Worm (Caenorhabditis elegans): Measurements from ENCODE around the gene W03C9.1.

Gene W03C9.1

DNA sequence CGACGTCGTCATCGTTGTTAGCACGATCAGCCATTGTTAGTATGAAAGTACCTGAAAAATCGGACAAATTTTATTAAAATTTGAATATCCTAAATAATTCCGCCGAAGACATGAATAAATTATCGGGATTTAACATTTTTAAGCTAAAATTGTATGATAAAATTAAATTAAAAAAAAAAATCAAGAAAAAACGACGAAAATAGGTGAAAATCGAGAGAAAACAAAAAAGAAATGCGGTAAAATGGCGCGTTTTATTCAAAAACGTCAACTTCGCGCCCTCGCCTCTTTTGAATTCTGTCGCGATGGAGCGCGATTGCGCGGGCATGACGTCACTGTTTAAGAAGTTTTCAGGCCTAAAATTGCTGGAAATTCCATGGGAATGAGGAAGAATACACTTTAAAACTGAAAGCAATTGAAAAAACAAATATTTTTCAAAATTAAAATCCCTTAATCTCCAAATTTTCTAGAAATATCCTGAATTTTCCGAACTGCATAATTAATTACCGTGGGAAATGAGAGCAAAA, 44.7 kb upstream of the W03C9.1 start, which contains the start of gene mcm-2 (continued):
- TF ChIP-seq him-1 (tag; optimal IDR thresholded peaks at IDR 0.05), result no peak
- TF ChIP-seq C17E4.6 (GFP tag; IDR thresholded peaks at IDR 0.05), result peak; percentile 90

DNA sequence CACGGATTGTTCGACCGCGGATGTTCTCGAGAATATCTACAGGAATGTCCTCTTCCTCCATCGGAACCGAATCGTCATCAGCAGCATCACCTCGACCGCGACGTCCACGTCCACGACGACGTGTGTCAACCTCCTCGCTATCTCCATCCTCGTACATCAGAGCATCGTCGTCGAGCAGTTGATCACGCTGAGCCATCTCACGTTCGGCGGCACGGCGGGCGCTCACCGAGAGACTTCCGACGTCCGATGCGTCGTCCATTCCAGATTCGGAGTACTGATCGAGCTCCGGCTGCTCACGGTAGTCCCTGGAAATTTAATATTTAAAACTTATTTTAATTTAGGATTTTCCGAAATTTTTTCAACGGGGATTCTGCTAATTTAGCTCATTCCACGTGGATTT, 44.1 kb upstream of the W03C9.1 start:
- no peak for TF ChIP-seq nhr-80 (tag; optimal IDR thresholded peaks at IDR 0.05)
- TF ChIP-seq F22D6.2 (tag; optimal IDR thresholded peaks at IDR 0.05), result no peak
- TF ChIP-seq zfh-2 (GFP tag; conservative IDR thresholded peaks at IDR 0.05), result peak; percentile 78
- TF ChIP-seq egrh-3 (GFP tag; IDR thresholded peaks at IDR 0.05), result peak; percentile 51; the same call in 1 of the 2 replicates
- TF ChIP-seq bed-1 (GFP tag; IDR thresholded peaks at IDR 0.05), result no peak
- peak; percentile 36; the same call in 1 of the 2 replicates for TF ChIP-seq Y79H2A.3 (GFP tag; conservative IDR thresholded peaks at IDR 0.05)
- TF ChIP-seq ama-1 (optimal IDR thresholded peaks at IDR 0.05), result no peak
- TF ChIP-seq ama-1 (GFP tag; optimal IDR thresholded peaks at IDR 0.05), result no peak
- no peak for TF ChIP-seq mxl-1 (tag; optimal IDR thresholded peaks at IDR 0.05)
- no peak for TF ChIP-seq rpc-1 (optimal IDR thresholded peaks at IDR 0.05)
- no peak for TF ChIP-seq rpc-1 (tag; optimal IDR thresholded peaks at IDR 0.05)
- no peak for TF ChIP-seq athp-1 (tag; optimal IDR thresholded peaks at IDR 0.05)
- TF ChIP-seq madf-3 (GFP tag; IDR thresholded peaks at IDR 0.05), result 0 out of 2 replicates have a peak, but pooled peaks have one; percentile 41
- TF ChIP-seq T26A5.8 (tag; optimal IDR thresholded peaks at IDR 0.05), result no peak
- no peak for TF ChIP-seq egl-44 (GFP tag; IDR thresholded peaks at IDR 0.05)
- no peak for TF ChIP-seq dpl-1 (GFP tag; optimal IDR thresholded peaks at IDR 0.05)
- TF ChIP-seq ceh-79 (tag; optimal IDR thresholded peaks at IDR 0.05), result no peak
- TF ChIP-seq ceh-58 (GFP tag; IDR thresholded peaks at IDR 0.05), result 0 out of 2 replicates have a peak, but pooled peaks have one; percentile 5
- TF ChIP-seq mel-28 (tag; optimal IDR thresholded peaks at IDR 0.05; ENCODE audit: borderline replicate concordance), result no peak

DNA sequence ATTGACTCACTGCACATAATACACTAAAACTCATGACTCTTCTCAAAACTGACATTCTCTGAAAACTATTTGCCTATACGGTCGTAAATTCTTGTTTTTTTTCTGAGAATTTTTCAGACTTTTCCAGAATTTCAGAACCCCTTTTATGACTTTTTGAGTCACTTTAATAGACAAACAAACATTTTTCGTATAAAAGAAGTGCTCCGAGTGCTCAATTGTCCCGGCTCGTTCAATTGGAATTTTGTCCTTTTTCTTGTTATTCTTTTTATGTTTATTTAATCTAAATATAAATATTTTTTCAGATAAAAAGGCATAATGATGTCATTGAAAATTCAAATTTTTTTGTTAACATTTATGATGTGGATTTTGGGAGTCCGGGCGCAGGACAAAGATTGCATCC, 37.0 kb upstream of the W03C9.1 start, which contains the start of gene Y17G7B.23:
Gene Y17G7B.23 (plus strand): TSS at position 301 of the 400 bp plus-strand sequence.
- TF ChIP-seq bed-1 (GFP tag; IDR thresholded peaks at IDR 0.05), result no peak

DNA sequence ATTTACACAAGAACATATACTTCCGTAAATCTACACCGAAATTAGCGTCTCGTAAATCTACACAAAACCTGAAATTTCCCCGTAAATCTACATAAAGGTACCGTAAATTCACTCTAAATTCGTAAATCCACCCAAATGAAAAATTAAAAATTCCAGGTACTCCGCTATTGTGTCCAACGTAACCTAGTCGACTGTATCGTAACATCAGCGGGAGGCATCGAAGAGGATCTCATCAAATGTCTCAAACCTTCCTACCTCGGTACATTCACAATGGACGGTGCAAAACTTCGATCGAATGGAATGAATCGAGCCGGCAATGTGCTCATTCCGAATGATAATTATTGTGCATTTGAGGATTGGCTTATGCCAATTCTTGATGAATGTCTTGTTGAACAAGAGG, 33.0 kb upstream of the W03C9.1 start:
- no peak for TF ChIP-seq lin-35 (GFP tag; optimal IDR thresholded peaks at IDR 0.05)
- no peak for TF ChIP-seq aptf-3 (GFP tag; IDR thresholded peaks at IDR 0.05)
- no peak for TF ChIP-seq cebp-1 (GFP tag; IDR thresholded peaks at IDR 0.05)
- TF ChIP-seq cebp-1 (tag; optimal IDR thresholded peaks at IDR 0.05), result no peak
- no peak for TF ChIP-seq ets-4 (GFP tag; optimal IDR thresholded peaks at IDR 0.05)
- TF ChIP-seq tbp1 (GFP tag; optimal IDR thresholded peaks at IDR 0.05), result no peak
- TF ChIP-seq sea-2 (GFP tag; IDR thresholded peaks at IDR 0.05), result no peak
- no peak for TF ChIP-seq D2030.7 (GFP tag; IDR thresholded peaks at IDR 0.05)
- no peak for TF ChIP-seq xnd-1 (tag; optimal IDR thresholded peaks at IDR 0.05)
- TF ChIP-seq nhr-179 (tag; optimal IDR thresholded peaks at IDR 0.05), result no peak
- no peak for TF ChIP-seq hrde-1 (tag; optimal IDR thresholded peaks at IDR 0.05; ENCODE audit: borderline replicate concordance)
- TF ChIP-seq rcor-1 (GFP tag; IDR thresholded peaks at IDR 0.05), result no peak
- no peak for TF ChIP-seq zfh-2 (GFP tag; conservative IDR thresholded peaks at IDR 0.05)
- TF ChIP-seq Y95B8A.8 (GFP tag; IDR thresholded peaks at IDR 0.05), result no peak
- TF ChIP-seq gei-17 (GFP tag; optimal IDR thresholded peaks at IDR 0.05), result no peak

DNA sequence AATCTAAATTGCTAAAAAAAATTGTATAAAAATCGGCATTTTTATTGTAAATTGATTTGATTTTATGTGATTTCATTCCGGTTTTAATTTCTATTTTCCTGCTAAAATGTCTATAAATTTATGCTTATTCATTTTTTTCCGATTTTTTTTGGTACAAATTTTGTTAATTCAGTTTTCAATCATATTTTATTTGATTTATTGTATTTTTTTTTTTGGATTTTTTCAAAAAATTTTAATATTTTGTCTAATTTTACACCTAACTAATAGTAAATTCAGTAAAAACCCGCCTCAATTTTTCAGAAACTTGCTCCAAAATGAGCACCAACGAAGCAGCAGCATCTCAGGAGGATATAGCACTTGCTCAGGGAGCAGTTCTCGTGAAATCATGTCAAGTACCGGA, 30.8 kb upstream of the W03C9.1 start, which contains the start of gene dhps-1:
Gene dhps-1 (plus strand): TSS at position 301 of the 400 bp plus-strand sequence.
- TF ChIP-seq nhr-120 (GFP tag; IDR thresholded peaks at IDR 0.05), result no peak
- TF ChIP-seq fkh-3 (tag; optimal IDR thresholded peaks at IDR 0.05), result no peak
- no peak for TF ChIP-seq hsf-1 (GFP tag; IDR thresholded peaks at IDR 0.05)
- TF ChIP-seq F57C9.4 (tag; optimal IDR thresholded peaks at IDR 0.05), result no peak
- no peak for TF ChIP-seq mel-28 (tag; optimal IDR thresholded peaks at IDR 0.05; ENCODE audit: borderline replicate concordance)
- TF ChIP-seq Y67H2A.10 (GFP tag; conservative IDR thresholded peaks at IDR 0.05), result no peak
- TF ChIP-seq B0336.3 (GFP tag; IDR thresholded peaks at IDR 0.05), result no peak
- no peak for TF ChIP-seq B0261.1 (tag; optimal IDR thresholded peaks at IDR 0.05)

Data from whole organism, young adult.